Fruit fly (Drosophila melanogaster) whole organism, embryonic: ENCODE measurements around the gene Sptr.

Experiments
- Atf-2 ChIP-seq: fragments of 200-800 bp; sonication (Bioruptor generic); optimal IDR thresholded peaks from 2 replicates; lab custom pipeline; 2016; ENCODE audit warnings: missing biosample characterization, missing genetic modification characterization
- CG10209 ChIP-seq: fragments of 200-800 bp; sonication (Bioruptor generic); optimal IDR thresholded peaks from 3 replicates; lab custom pipeline; 2017; ENCODE audit warnings: missing biosample characterization, mild to moderate bottlenecking, missing genetic modification characterization, missing genetic modification reagents
- CG11696 ChIP-seq: fragments of 200-800 bp; sonication (Bioruptor generic); IDR thresholded peaks from 2 replicates; pipeline ENCODE4 v1.3.6; 2022; ENCODE audit warnings: missing biosample characterization, missing genetic modification characterization
- CG12219 ChIP-seq: fragments of 200-800 bp; sonication (Bioruptor generic); optimal IDR thresholded peaks from 3 replicates; lab custom pipeline; 2018; ENCODE audit warnings: missing biosample characterization, mild to moderate bottlenecking, missing genetic modification characterization
- CG13287 ChIP-seq: fragments of 200-800 bp; sonication (Bioruptor generic); IDR thresholded peaks from 2 replicates; pipeline ENCODE4 v1.3.6; 2022; ENCODE audit warnings: missing biosample characterization, missing genetic modification characterization; ENCODE audit not compliant: partially characterized antibody
- CG1603 ChIP-seq: fragments of 200-800 bp; sonication (Bioruptor generic); optimal IDR thresholded peaks from 2 replicates; lab custom pipeline; 2019; ENCODE audit warnings: missing biosample characterization, mild to moderate bottlenecking, missing genetic modification characterization, moderate library complexity
- CG16815 ChIP-seq: fragments of 200-800 bp; sonication (Bioruptor generic); optimal IDR thresholded peaks from 3 replicates; lab custom pipeline; 2017; ENCODE audit warnings: missing biosample characterization, mild to moderate bottlenecking, missing genetic modification characterization
- CG2678 ChIP-seq: fragments of 200-800 bp; sonication (Bioruptor generic); optimal IDR thresholded peaks from 3 replicates; lab custom pipeline; 2019; ENCODE audit warnings: missing biosample characterization, mild to moderate bottlenecking, missing genetic modification characterization, moderate library complexity
- CG2889 ChIP-seq: fragments of 200-800 bp; sonication (Bioruptor generic); IDR thresholded peaks from 3 replicates; pipeline ENCODE4 v1.3.6; 2022; ENCODE audit warnings: missing biosample characterization, missing genetic modification characterization
- CG30020 ChIP-seq: fragments of 200-800 bp; optimal IDR thresholded peaks from 2 replicates; lab custom pipeline; 2019; ENCODE audit warnings: missing biosample characterization, mild to moderate bottlenecking, missing genetic modification characterization, moderate library complexity
- CG3065 ChIP-seq: fragments of 200-800 bp; sonication (Bioruptor generic); optimal IDR thresholded peaks from 2 replicates; lab custom pipeline; 2016; ENCODE audit warnings: missing biosample characterization, missing genetic modification characterization
- CG31224 ChIP-seq: fragments of 200-800 bp; sonication (Bioruptor generic); IDR thresholded peaks from 2 replicates; pipeline ENCODE4 v1.3.6; 2022; ENCODE audit warnings: missing biosample characterization, missing genetic modification characterization
- CG4282 ChIP-seq: fragments of 200-800 bp; sonication (Bioruptor generic); optimal IDR thresholded peaks from 2 replicates; lab custom pipeline; 2016; ENCODE audit warnings: missing biosample characterization, missing genetic modification characterization
- CG7357 ChIP-seq: fragments of 200-800 bp; sonication (Bioruptor generic); IDR thresholded peaks from 3 replicates; pipeline ENCODE4 v1.3.6; 2022; ENCODE audit warnings: missing biosample characterization, missing genetic modification characterization
- CG7839 ChIP-seq: fragments of 200-800 bp; sonication (Bioruptor generic); optimal IDR thresholded peaks from 3 replicates; lab custom pipeline; 2018; ENCODE audit warnings: missing biosample characterization, mild to moderate bottlenecking, missing genetic modification characterization, moderate library complexity
- CG7928 ChIP-seq: fragments of 200-800 bp; sonication (Bioruptor generic); optimal IDR thresholded peaks from 2 replicates; lab custom pipeline; 2017; ENCODE audit warnings: missing biosample characterization, mild to moderate bottlenecking, missing genetic modification characterization
- CG8359 ChIP-seq: fragments of 200-800 bp; sonication (Bioruptor generic); optimal IDR thresholded peaks from 2 replicates; lab custom pipeline; 2017; ENCODE audit warnings: missing biosample characterization, mild to moderate bottlenecking, missing genetic modification characterization, borderline replicate concordance
- CG8765 ChIP-seq: fragments of 200-800 bp; sonication (Bioruptor generic); IDR thresholded peaks from 2 replicates; pipeline ENCODE4 v1.3.6; 2022; ENCODE audit warnings: missing biosample characterization, missing genetic modification characterization
- CG9215 ChIP-seq: fragments of 200-800 bp; sonication (Bioruptor generic); IDR thresholded peaks from 2 replicates; pipeline ENCODE4 v1.3.6; 2022; ENCODE audit warnings: missing biosample characterization, missing genetic modification characterization
- CG9932 ChIP-seq: fragments of 200-800 bp; sonication (Bioruptor generic); IDR thresholded peaks from 2 replicates; pipeline ENCODE4 v1.3.6; 2022; ENCODE audit warnings: missing biosample characterization, missing genetic modification characterization
- D19A ChIP-seq: fragments of 200-800 bp; optimal IDR thresholded peaks from 3 replicates; lab custom pipeline; 2019; ENCODE audit warnings: missing biosample characterization, mild to moderate bottlenecking, missing genetic modification characterization, moderate library complexity
- Dll ChIP-seq: fragments of 200-800 bp; sonication (Bioruptor generic); IDR thresholded peaks from 4 replicates; pipeline ENCODE4 v1.3.6; 2022; ENCODE audit warnings: missing biosample characterization, missing genetic modification characterization; ENCODE audit not compliant: partially characterized antibody
- Drgx ChIP-seq: fragments of 200-800 bp; sonication (Bioruptor generic); IDR thresholded peaks from 2 replicates; pipeline ENCODE4 v1.3.6; 2022; ENCODE audit warnings: missing biosample characterization, missing genetic modification characterization
- E2f2 ChIP-seq: fragments of 200-800 bp; sonication (Bioruptor generic); IDR thresholded peaks from 2 replicates; pipeline ENCODE4 v1.3.6; 2022; ENCODE audit warnings: missing biosample characterization, missing genetic modification characterization
- Fer3 ChIP-seq: fragments of 200-800 bp; sonication (Bioruptor generic); optimal IDR thresholded peaks from 2 replicates; lab custom pipeline; 2018; ENCODE audit warnings: missing biosample characterization, mild to moderate bottlenecking, missing genetic modification characterization, moderate library complexity
- GATAe ChIP-seq: fragments of 200-800 bp; sonication (Bioruptor generic); conservative IDR thresholded peaks from 2 replicates; pipeline ENCODE4 v1.3.6; 2022; ENCODE audit warnings: missing biosample characterization, missing genetic modification characterization
- Six4 ChIP-seq: fragments of 200-800 bp; sonication (Bioruptor generic); optimal IDR thresholded peaks from 2 replicates; lab custom pipeline; 2016; ENCODE audit warnings: missing biosample characterization, missing genetic modification characterization
- Usf ChIP-seq: fragments of 200-800 bp; sonication (Bioruptor generic); optimal IDR thresholded peaks from 2 replicates; lab custom pipeline; 2017; ENCODE audit warnings: missing genotype, missing biosample characterization, missing genetic modification characterization
- bcd ChIP-seq: fragments of 200-800 bp; sonication (Bioruptor generic); optimal IDR thresholded peaks from 2 replicates; lab custom pipeline; 2017; ENCODE audit warnings: missing biosample characterization, mild to moderate bottlenecking, missing genetic modification characterization
- btn ChIP-seq: fragments of 200-800 bp; sonication (Bioruptor generic); optimal IDR thresholded peaks from 2 replicates; lab custom pipeline; 2016; ENCODE audit warnings: missing biosample characterization, missing genetic modification characterization
- chif ChIP-seq, 2 experiments: fragments of 200-800 bp; sonication (Bioruptor generic); optimal IDR thresholded peaks; 3 replicates each; lab custom pipeline; 2016; ENCODE audit warnings: missing biosample characterization in 2 of 2, missing genetic modification characterization in 2 of 2
- chinmo ChIP-seq: fragments of 200-800 bp; sonication (Bioruptor generic); IDR thresholded peaks from 4 replicates; pipeline ENCODE4 v1.3.6; 2022; ENCODE audit warnings: missing biosample characterization, missing genetic modification characterization; ENCODE audit not compliant: partially characterized antibody
- chn ChIP-seq: fragments of 200-800 bp; sonication (Bioruptor generic); optimal IDR thresholded peaks from 2 replicates; lab custom pipeline; 2016; ENCODE audit warnings: missing biosample characterization, missing genetic modification characterization
- crc ChIP-seq: fragments of 200-800 bp; sonication (Bioruptor generic); optimal IDR thresholded peaks from 2 replicates; lab custom pipeline; 2016; ENCODE audit warnings: missing biosample characterization, missing genetic modification characterization
- crol ChIP-seq: fragments of 200-800 bp; sonication (Bioruptor generic); IDR thresholded peaks from 2 replicates; pipeline ENCODE4 v1.3.6; 2022; ENCODE audit warnings: missing biosample characterization, missing genetic modification characterization
- dan ChIP-seq: fragments of 200-800 bp; sonication (Bioruptor generic); IDR thresholded peaks from 2 replicates; pipeline ENCODE4 v1.3.6; 2022; ENCODE audit warnings: missing biosample characterization, missing genetic modification characterization
- disco-r ChIP-seq: fragments of 200-800 bp; sonication (Bioruptor generic); optimal IDR thresholded peaks from 2 replicates; lab custom pipeline; 2016; ENCODE audit warnings: missing biosample characterization, missing genetic modification characterization
- gcm2 ChIP-seq: fragments of 200-800 bp; sonication (Bioruptor generic); optimal IDR thresholded peaks from 2 replicates; lab custom pipeline; 2016; ENCODE audit warnings: missing biosample characterization, missing genetic modification characterization
- grau ChIP-seq: fragments of 200-800 bp; optimal IDR thresholded peaks from 3 replicates; lab custom pipeline; 2019; ENCODE audit warnings: missing biosample characterization, mild to moderate bottlenecking, missing genetic modification characterization, moderate library complexity
- grn ChIP-seq: fragments of 200-800 bp; sonication (Bioruptor generic); optimal IDR thresholded peaks from 3 replicates; lab custom pipeline; 2017; ENCODE audit warnings: missing biosample characterization, missing genetic modification characterization
- jumu ChIP-seq: fragments of 200-800 bp; sonication (Bioruptor generic); optimal IDR thresholded peaks from 3 replicates; lab custom pipeline; 2016; ENCODE audit warnings: missing biosample characterization, missing genetic modification characterization
- kay ChIP-seq: fragments of 200-800 bp; sonication (Bioruptor generic); optimal IDR thresholded peaks from 2 replicates; lab custom pipeline; 2016; ENCODE audit warnings: missing biosample characterization, missing genetic modification characterization
- pho ChIP-seq: fragments of 200-800 bp; sonication (Bioruptor generic); optimal IDR thresholded peaks from 2 replicates; lab custom pipeline; 2016; ENCODE audit warnings: missing biosample characterization, missing genetic modification characterization
- pita ChIP-seq: fragments of 200-800 bp; sonication (Bioruptor generic); optimal IDR thresholded peaks from 2 replicates; lab custom pipeline; 2017; ENCODE audit warnings: missing biosample characterization, mild to moderate bottlenecking, missing genetic modification characterization
- repo ChIP-seq: fragments of 200-800 bp; sonication (Bioruptor generic); optimal IDR thresholded peaks from 2 replicates; lab custom pipeline; 2016; ENCODE audit warnings: missing biosample characterization, missing genetic modification characterization
- sd ChIP-seq: fragments of 200-800 bp; sonication (Bioruptor generic); optimal IDR thresholded peaks from 3 replicates; lab custom pipeline; 2018; ENCODE audit warnings: missing biosample characterization, mild to moderate bottlenecking, missing genetic modification characterization, moderate library complexity
- sim ChIP-seq: fragments of 200-800 bp; sonication (Bioruptor generic); IDR thresholded peaks from 2 replicates; pipeline ENCODE4 v1.3.6; 2022; ENCODE audit warnings: missing biosample characterization, missing genetic modification characterization
- sr ChIP-seq: fragments of 200-800 bp; sonication (Bioruptor generic); IDR thresholded peaks from 3 replicates; pipeline ENCODE4 v1.3.6; 2022; ENCODE audit warnings: missing biosample characterization, missing genetic modification characterization
- vfl ChIP-seq: fragments of 200-800 bp; sonication (Bioruptor generic); optimal IDR thresholded peaks from 2 replicates; lab custom pipeline; 2016; ENCODE audit warnings: missing biosample characterization, missing genetic modification characterization
- wdn ChIP-seq: fragments of 200-800 bp; sonication (Bioruptor generic); IDR thresholded peaks from 2 replicates; pipeline ENCODE4 v1.3.6; 2022; ENCODE audit warnings: missing biosample characterization, missing genetic modification characterization
- z ChIP-seq: fragments of 200-800 bp; sonication (Bioruptor generic); IDR thresholded peaks from 3 replicates; pipeline ENCODE4 v1.3.6; 2022; ENCODE audit warnings: missing biosample characterization, missing genetic modification characterization

Gene Sptr

dm6 chrX:8450214-8450904 lies 13.9 kb downstream of the Sptr start (continued):
- peak; percentile 75 for TF ChIP-seq grn (GFP tag; lab: Kevin White, UChicago)
- TF ChIP-seq jumu (GFP tag; lab: Kevin White, UChicago): no peak
- no peak for TF ChIP-seq CG3065 (GFP tag; lab: Kevin White, UChicago)
- no peak for TF ChIP-seq Drgx (GFP tag; lab: Robert Waterston, UW)
- TF ChIP-seq btn (GFP tag; lab: Kevin White, UChicago): no peak
- no peak for TF ChIP-seq chif (GFP tag; optimal IDR thresholded peaks at IDR 0.05; lab: Kevin White, UChicago)
- TF ChIP-seq Dll: no peak
- TF ChIP-seq Usf: no peak
- TF ChIP-seq CG7928 (GFP tag; lab: Kevin White, UChicago): no peak
- no peak for TF ChIP-seq Atf-2 (GFP tag; lab: Kevin White, UChicago)
- peak; percentile 12 for TF ChIP-seq CG7839 (tag; lab: Kevin White, UChicago)
- peak; percentile 24 for TF ChIP-seq CG2678 (tag; lab: Kevin White, UChicago)
- TF ChIP-seq sr (GFP tag; lab: Robert Waterston, UW): peak; percentile 43; the same call in 1 of the 3 replicates
- TF ChIP-seq vfl (GFP tag; lab: Kevin White, UChicago): no peak
- TF ChIP-seq CG4282 (GFP tag; lab: Kevin White, UChicago): no peak
- no peak for TF ChIP-seq bcd
- no peak for TF ChIP-seq CG8765
- TF ChIP-seq chn (GFP tag; lab: Kevin White, UChicago): no peak
- no peak for TF ChIP-seq pita
- no peak for TF ChIP-seq CG31224 (GFP tag; lab: Robert Waterston, UW)
- no peak for TF ChIP-seq z
- no peak for TF ChIP-seq CG7357
- TF ChIP-seq crol (GFP tag; lab: Robert Waterston, UW): peak; percentile 73
- peak; percentile 85 for TF ChIP-seq D19A (tag; lab: Kevin White, UChicago)
- no peak for TF ChIP-seq dan (GFP tag; lab: Robert Waterston, UW)
- 0 out of 2 replicates have a peak, but pooled peaks have one; percentile 17 for TF ChIP-seq E2f2 (GFP tag; lab: Robert Waterston, UW)
- TF ChIP-seq CG8359 (GFP tag; lab: Kevin White, UChicago): no peak
- TF ChIP-seq gcm2 (GFP tag; lab: Kevin White, UChicago): no peak
- TF ChIP-seq repo (GFP tag; lab: Kevin White, UChicago): no peak
- no peak for TF ChIP-seq pho (GFP tag; lab: Kevin White, UChicago)
- TF ChIP-seq sim (GFP tag; lab: Robert Waterston, UW): no peak
- no peak for TF ChIP-seq CG16815 (GFP tag; lab: Kevin White, UChicago)
- no peak for TF ChIP-seq CG9215 (GFP tag; lab: Robert Waterston, UW)
- TF ChIP-seq CG10209 (GFP tag; lab: Kevin White, UChicago): no peak
- no peak for TF ChIP-seq CG11696 (GFP tag; lab: Robert Waterston, UW)
- no peak for TF ChIP-seq disco-r
- no peak for TF ChIP-seq crc
- peak; percentile 64 for TF ChIP-seq GATAe (GFP tag; lab: Robert Waterston, UW)
- no peak for TF ChIP-seq CG12219 (GFP tag; lab: Kevin White, UChicago)
- 0 out of 2 replicates have a peak, but pooled peaks have one; percentile 18 for TF ChIP-seq CG9932 (GFP tag; lab: Robert Waterston, UW)
- no peak for TF ChIP-seq grau (tag; lab: Kevin White, UChicago)
- no peak for TF ChIP-seq CG2889
- no peak for TF ChIP-seq Six4
- TF ChIP-seq Fer3: no peak
- TF ChIP-seq CG1603 (tag; lab: Kevin White, UChicago): no peak
- TF ChIP-seq wdn: no peak
- TF ChIP-seq chinmo: peak; percentile 70; the same call in 2 of the 4 replicates
- TF ChIP-seq CG30020 (tag; lab: Kevin White, UChicago): no peak
- TF ChIP-seq sd (tag; lab: Kevin White, UChicago): peak; percentile 78
- TF ChIP-seq CG13287 (GFP tag; lab: Robert Waterston, UW): no peak
- TF ChIP-seq kay: peak; percentile 35
